Worm (Caenorhabditis elegans): ENCODE data around the gene acbp-7.

ce11 chrIII:4814730-4815129, 22.8 kb upstream of the acbp-7 start, which contains the start of gene arl-6:
- TF ChIP-seq T20F7.1 (GFP tag; optimal IDR thresholded peaks at IDR 0.05): no peak
- no peak for TF ChIP-seq mes-2 (tag; optimal IDR thresholded peaks at IDR 0.05; ENCODE audit: poor library complexity, severe bottlenecking)

All from whole organism, L4 larva.